Worm (Caenorhabditis elegans): ENCODE measurements around the gene ZK721.3.

The ZK721.3 gene

ce11 chrX:8755987-8756386 lies 28.3 kb upstream of the ZK721.3 start:
- TF ChIP-seq spr-1 (tag; optimal IDR thresholded peaks at IDR 0.05), result no peak
- no peak for TF ChIP-seq ceh-32 (tag; optimal IDR thresholded peaks at IDR 0.05; ENCODE audit: poor library complexity)
- no peak for TF ChIP-seq attf-4 (tag; optimal IDR thresholded peaks at IDR 0.05)
- TF ChIP-seq hlh-11 (tag; optimal IDR thresholded peaks at IDR 0.05), result peak; percentile 38
- peak; percentile 89 for TF ChIP-seq dve-1 (tag; optimal IDR thresholded peaks at IDR 0.05; ENCODE audit: insufficient read depth)
- TF ChIP-seq nhr-28 (tag; optimal IDR thresholded peaks at IDR 0.05), result peak; percentile 24
- no peak for TF ChIP-seq hif-1 (tag; optimal IDR thresholded peaks at IDR 0.05)
- TF ChIP-seq nhr-48 (tag; optimal IDR thresholded peaks at IDR 0.05), result peak; percentile 18
- no peak for TF ChIP-seq madf-5 (GFP tag; IDR thresholded peaks at IDR 0.05)
- peak; percentile 29; the same call in 1 of the 2 replicates for TF ChIP-seq dmd-6 (GFP tag; IDR thresholded peaks at IDR 0.05)
- no peak for TF ChIP-seq dpl-1 (GFP tag; optimal IDR thresholded peaks at IDR 0.05)
- TF ChIP-seq hlh-30 (tag; optimal IDR thresholded peaks at IDR 0.05; ENCODE audit: insufficient read depth), result peak; percentile 64
- TF ChIP-seq ctbp-1 (GFP tag; IDR thresholded peaks at IDR 0.05), result no peak
- TF ChIP-seq daf-16 (GFP tag; optimal IDR thresholded peaks at IDR 0.05), result no peak
- TF ChIP-seq daf-16 (tag; optimal IDR thresholded peaks at IDR 0.05), result peak; percentile 96

- no peak for TF ChIP-seq hmg-1.1 (GFP tag; IDR thresholded peaks at IDR 0.05)
- TF ChIP-seq egl-43 (GFP tag; IDR thresholded peaks at IDR 0.05), result no peak
- no peak for TF ChIP-seq spr-3 (GFP tag; optimal IDR thresholded peaks at IDR 0.05)
- TF ChIP-seq lim-7 (GFP tag; IDR thresholded peaks at IDR 0.05), result no peak
- peak in 1 of 2 experiments; percentile 58 for TF ChIP-seq daf-16 (GFP tag; optimal IDR thresholded peaks at IDR 0.05)
- TF ChIP-seq daf-16 (tag; optimal IDR thresholded peaks at IDR 0.05), result peak; percentile 41
- TF ChIP-seq Y5F2A.4 (GFP tag; optimal IDR thresholded peaks at IDR 0.05), result no peak
- peak; percentile 31 for TF ChIP-seq dve-1 (tag; optimal IDR thresholded peaks at IDR 0.05; ENCODE audit: insufficient read depth)
- peak; percentile 42 for TF ChIP-seq nhr-10 (tag; optimal IDR thresholded peaks at IDR 0.05)
- TF ChIP-seq nhr-28 (tag; optimal IDR thresholded peaks at IDR 0.05), result peak; percentile 34
- no peak for TF ChIP-seq unc-130 (GFP tag; optimal IDR thresholded peaks at IDR 0.05)
- TF ChIP-seq hif-1 (tag; optimal IDR thresholded peaks at IDR 0.05), result peak in 1 of 2 experiments; percentile 10
- peak in 1 of 2 experiments; percentile 3 for TF ChIP-seq mdl-1 (tag; optimal IDR thresholded peaks at IDR 0.05)
- no peak for TF ChIP-seq lin-38 (GFP tag; IDR thresholded peaks at IDR 0.05)
- TF ChIP-seq madf-5 (GFP tag; IDR thresholded peaks at IDR 0.05), result no peak
- no peak for TF ChIP-seq ZK546.5 (tag; optimal IDR thresholded peaks at IDR 0.05)
- TF ChIP-seq snpc-4 (tag; optimal IDR thresholded peaks at IDR 0.05), result no peak
- TF ChIP-seq nhr-111 (GFP tag; optimal IDR thresholded peaks at IDR 0.05), result no peak
- TF ChIP-seq hlh-30 (tag; optimal IDR thresholded peaks at IDR 0.05; ENCODE audit: insufficient read depth), result peak; percentile 40
- peak; percentile 12 for TF ChIP-seq hlh-11 (tag; optimal IDR thresholded peaks at IDR 0.05)
Observed at ce11 chrX:8761060-8761459, 23.3 kb upstream of the ZK721.3 start.

- no peak for TF ChIP-seq daf-16 (GFP tag; optimal IDR thresholded peaks at IDR 0.05)
- TF ChIP-seq daf-16 (tag; optimal IDR thresholded peaks at IDR 0.05), result peak; percentile 11
- no peak for TF ChIP-seq F26F4.8 (GFP tag; conservative IDR thresholded peaks at IDR 0.05)
Observed at ce11 chrX:8761497-8761896, 22.8 kb upstream of the ZK721.3 start, which contains the start of gene M02D8.5. Gene M02D8.5 (minus strand): TSS chrX:8761597.

- TF ChIP-seq ZK337.2 (GFP tag; IDR thresholded peaks at IDR 0.05), result no peak
- TF ChIP-seq hlh-11 (tag; optimal IDR thresholded peaks at IDR 0.05), result peak; percentile 3
- TF ChIP-seq nhr-11 (tag; optimal IDR thresholded peaks at IDR 0.05), result peak; percentile 4
- TF ChIP-seq attf-4 (tag; optimal IDR thresholded peaks at IDR 0.05), result no peak
- no peak for TF ChIP-seq lin-1 (GFP tag; IDR thresholded peaks at IDR 0.05)
- TF ChIP-seq ceh-32 (tag; optimal IDR thresholded peaks at IDR 0.05; ENCODE audit: poor library complexity), result no peak
- no peak for TF ChIP-seq mep-1 (tag; optimal IDR thresholded peaks at IDR 0.05)
- no peak for TF ChIP-seq skn-1 (tag; optimal IDR thresholded peaks at IDR 0.05)
- no peak for TF ChIP-seq rbr-2 (tag; optimal IDR thresholded peaks at IDR 0.05)
Observed at ce11 chrX:8762927-8763326, 21.4 kb upstream of the ZK721.3 start.

Data from whole organism, L4 larva.